Fruit fly (Drosophila melanogaster) whole organism, prepupa: ENCODE measurements around the gene CG34437.

Experiments used
- Blimp-1 ChIP-seq: fragments of 200-800 bp; sonication (Bioruptor generic); optimal IDR thresholded peaks from 3 replicates; lab custom pipeline; 2017; ENCODE audit warnings: missing biosample characterization, missing genetic modification characterization, mild to moderate bottlenecking, moderate library complexity, missing genetic modification reagents
- CG10631 ChIP-seq: fragments of 200-800 bp; sonication (Bioruptor generic); optimal IDR thresholded peaks from 2 replicates; lab custom pipeline; 2016; ENCODE audit warnings: missing biosample characterization, missing genetic modification characterization
- CG10669 ChIP-seq: fragments of 200-800 bp; sonication (Bioruptor generic); optimal IDR thresholded peaks from 3 replicates; lab custom pipeline; 2018; ENCODE audit warnings: missing biosample characterization, mild to moderate bottlenecking, missing genetic modification characterization, moderate library complexity
- CG11294 ChIP-seq: fragments of 200-800 bp; sonication (Bioruptor generic); IDR thresholded peaks from 2 replicates; pipeline ENCODE4 v1.3.6; 2022; ENCODE audit warnings: missing biosample characterization, missing genetic modification characterization
- CG11762 ChIP-seq: fragments of 200-800 bp; sonication (Bioruptor generic); optimal IDR thresholded peaks from 3 replicates; lab custom pipeline; 2016; ENCODE audit warnings: missing biosample characterization, missing genetic modification characterization; ENCODE audit not compliant: insufficient read depth
- CG11902 ChIP-seq: fragments of 200-800 bp; sonication (Bioruptor generic); optimal IDR thresholded peaks from 3 replicates; lab custom pipeline; 2016; ENCODE audit warnings: missing biosample characterization, missing genetic modification characterization
- CG15336 ChIP-seq: fragments of 200-800 bp; sonication (Bioruptor generic); IDR thresholded peaks from 2 replicates; pipeline ENCODE4 v1.3.6; 2022; ENCODE audit warnings: missing biosample characterization, missing genetic modification characterization
- CG1621 ChIP-seq: fragments of 200-800 bp; sonication (Bioruptor generic); optimal IDR thresholded peaks from 3 replicates; lab custom pipeline; 2018; ENCODE audit warnings: missing biosample characterization, mild to moderate bottlenecking, missing genetic modification characterization
- CG16779 ChIP-seq: fragments of 200-800 bp; sonication (Bioruptor generic); optimal IDR thresholded peaks from 3 replicates; lab custom pipeline; 2017; ENCODE audit warnings: missing biosample characterization, mild to moderate bottlenecking, missing genetic modification characterization
- CG3032 ChIP-seq: fragments of 200-800 bp; optimal IDR thresholded peaks from 2 replicates; lab custom pipeline; 2019; ENCODE audit warnings: missing biosample characterization, mild to moderate bottlenecking, missing genetic modification characterization, moderate library complexity
- CG31627 ChIP-seq: fragments of 200-800 bp; sonication (Bioruptor generic); optimal IDR thresholded peaks from 3 replicates; lab custom pipeline; 2016; ENCODE audit warnings: missing biosample characterization, missing genetic modification characterization
- CG34406 ChIP-seq: fragments of 200-800 bp; sonication (Bioruptor generic); optimal IDR thresholded peaks from 3 replicates; lab custom pipeline; 2016; ENCODE audit warnings: missing biosample characterization, missing genetic modification characterization
- CG3919 ChIP-seq: fragments of 200-800 bp; sonication (Bioruptor generic); optimal IDR thresholded peaks from 3 replicates; lab custom pipeline; 2016; ENCODE audit warnings: missing biosample characterization, missing genetic modification characterization
- CG4318 ChIP-seq: fragments of 200-800 bp; sonication (Bioruptor generic); optimal IDR thresholded peaks from 3 replicates; lab custom pipeline; 2017; ENCODE audit warnings: missing biosample characterization, mild to moderate bottlenecking, missing genetic modification characterization
- CG6163 ChIP-seq: fragments of 200-800 bp; sonication (Bioruptor generic); IDR thresholded peaks from 3 replicates; pipeline ENCODE4 v1.3.6; 2022; ENCODE audit warnings: missing biosample characterization, missing genetic modification characterization
- CG6276 ChIP-seq: fragments of 200-800 bp; sonication (Bioruptor generic); optimal IDR thresholded peaks from 2 replicates; lab custom pipeline; 2017; ENCODE audit warnings: missing biosample characterization, mild to moderate bottlenecking, missing genetic modification characterization
- CG6792 ChIP-seq: fragments of 200-800 bp; sonication (Bioruptor generic); optimal IDR thresholded peaks from 3 replicates; lab custom pipeline; 2016; ENCODE audit warnings: missing biosample characterization, missing genetic modification characterization
- CG6808 ChIP-seq: fragments of 200-800 bp; sonication (Bioruptor generic); optimal IDR thresholded peaks from 3 replicates; lab custom pipeline; 2017; ENCODE audit warnings: missing biosample characterization, missing genetic modification characterization, mild to moderate bottlenecking, moderate library complexity, missing genetic modification reagents
- CG6854 ChIP-seq: fragments of 200-800 bp; sonication (Bioruptor generic); optimal IDR thresholded peaks from 2 replicates; lab custom pipeline; 2017; ENCODE audit warnings: missing biosample characterization, mild to moderate bottlenecking, missing genetic modification characterization
- CG8119 ChIP-seq: fragments of 200-800 bp; sonication (Bioruptor generic); IDR thresholded peaks from 3 replicates; pipeline ENCODE4 v1.3.6; 2022; ENCODE audit warnings: missing biosample characterization, missing genetic modification characterization
- CG8632 ChIP-seq: fragments of 200-800 bp; sonication (Bioruptor generic); optimal IDR thresholded peaks from 3 replicates; lab custom pipeline; 2016; ENCODE audit warnings: missing biosample characterization, missing genetic modification characterization
- CG9139 ChIP-seq: fragments of 200-800 bp; sonication (Bioruptor generic); optimal IDR thresholded peaks from 3 replicates; lab custom pipeline; 2017; ENCODE audit warnings: missing biosample characterization, mild to moderate bottlenecking, missing genetic modification characterization
- Eip75B ChIP-seq: fragments of 200-800 bp; sonication (Bioruptor generic); optimal IDR thresholded peaks from 3 replicates; lab custom pipeline; 2016; ENCODE audit warnings: missing biosample characterization, missing genetic modification characterization
- Eip78C ChIP-seq: fragments of 200-800 bp; sonication (Bioruptor generic); peaks from one replicate; lab custom pipeline; 2016; ENCODE audit warnings: missing biosample characterization, missing genetic modification characterization
- Eip93F ChIP-seq: fragments of 200-800 bp; sonication (Bioruptor generic); optimal IDR thresholded peaks from 2 replicates; lab custom pipeline; 2016; ENCODE audit warnings: missing biosample characterization, mild to moderate bottlenecking, missing genetic modification characterization
- Gug ChIP-seq: fragments of 200-800 bp; sonication (Bioruptor generic); IDR thresholded peaks from 2 replicates; pipeline ENCODE4 v1.3.6; 2022; ENCODE audit warnings: missing biosample characterization, missing genetic modification characterization
- Hr39 ChIP-seq: fragments of 200-800 bp; sonication (Bioruptor generic); optimal IDR thresholded peaks from 2 replicates; lab custom pipeline; 2016; ENCODE audit warnings: missing biosample characterization, missing genetic modification characterization
- Hr4 ChIP-seq: fragments of 200-800 bp; sonication (Bioruptor generic); optimal IDR thresholded peaks from 3 replicates; lab custom pipeline; 2016; ENCODE audit warnings: missing biosample characterization, missing genetic modification characterization
- Met ChIP-seq: fragments of 200-800 bp; sonication (Bioruptor generic); optimal IDR thresholded peaks from 3 replicates; lab custom pipeline; 2016; ENCODE audit warnings: missing biosample characterization, missing genetic modification characterization
- OdsH ChIP-seq: fragments of 200-800 bp; sonication (Bioruptor generic); optimal IDR thresholded peaks from 3 replicates; lab custom pipeline; 2016; ENCODE audit warnings: missing biosample characterization, missing genetic modification characterization
- Sox102F ChIP-seq: fragments of 200-800 bp; sonication (Bioruptor generic); optimal IDR thresholded peaks from 2 replicates; lab custom pipeline; 2016; ENCODE audit warnings: missing biosample characterization, mild to moderate bottlenecking, missing genetic modification characterization
- Sox14 ChIP-seq: fragments of 200-800 bp; sonication (Bioruptor generic); optimal IDR thresholded peaks from 3 replicates; lab custom pipeline; 2016; ENCODE audit warnings: missing biosample characterization, missing genetic modification characterization
- Sox15 ChIP-seq: fragments of 200-800 bp; sonication (Bioruptor generic); optimal IDR thresholded peaks from 3 replicates; lab custom pipeline; 2016; ENCODE audit warnings: missing biosample characterization, missing genetic modification characterization
- achi ChIP-seq: fragments of 200-800 bp; sonication (Bioruptor generic); optimal IDR thresholded peaks from 3 replicates; lab custom pipeline; 2016; ENCODE audit warnings: missing biosample characterization, missing genetic modification characterization
- acj6 ChIP-seq: fragments of 200-800 bp; sonication (Bioruptor generic); optimal IDR thresholded peaks from 3 replicates; lab custom pipeline; 2016; ENCODE audit warnings: missing biosample characterization, missing genetic modification characterization
- cyc ChIP-seq: fragments of 200-800 bp; sonication (Bioruptor generic); optimal IDR thresholded peaks from 3 replicates; lab custom pipeline; 2016; ENCODE audit warnings: missing biosample characterization, missing genetic modification characterization
- dac ChIP-seq: fragments of 200-800 bp; sonication (Bioruptor generic); optimal IDR thresholded peaks from 2 replicates; lab custom pipeline; 2017; ENCODE audit warnings: missing biosample characterization, mild to moderate bottlenecking, missing genetic modification characterization
- dsx ChIP-seq: fragments of 200-800 bp; optimal IDR thresholded peaks from 3 replicates; lab custom pipeline; 2019; ENCODE audit warnings: missing biosample characterization, mild to moderate bottlenecking, missing genetic modification characterization, moderate library complexity; ENCODE audit not compliant: poor library complexity, severe bottlenecking
- esn ChIP-seq: fragments of 200-800 bp; sonication (Bioruptor generic); optimal IDR thresholded peaks from 2 replicates; lab custom pipeline; 2016; ENCODE audit warnings: missing biosample characterization, mild to moderate bottlenecking, missing genetic modification characterization, moderate library complexity
- fd59A ChIP-seq: fragments of 200-800 bp; sonication (Bioruptor generic); optimal IDR thresholded peaks from 2 replicates; lab custom pipeline; 2017; ENCODE audit warnings: missing biosample characterization, mild to moderate bottlenecking, missing genetic modification characterization, missing genetic modification reagents
- fd85E ChIP-seq: fragments of 200-800 bp; sonication (Bioruptor generic); optimal IDR thresholded peaks from 3 replicates; lab custom pipeline; 2016; ENCODE audit warnings: missing biosample characterization, missing genetic modification characterization
- fkh ChIP-seq: fragments of 200-800 bp; sonication (Bioruptor generic); optimal IDR thresholded peaks from 3 replicates; lab custom pipeline; 2017; ENCODE audit warnings: missing biosample characterization, mild to moderate bottlenecking, missing genetic modification characterization, moderate library complexity
- lz ChIP-seq: fragments of 200-800 bp; sonication (Bioruptor generic); optimal IDR thresholded peaks from 3 replicates; lab custom pipeline; 2016; ENCODE audit warnings: missing biosample characterization, missing genetic modification characterization
- net ChIP-seq: fragments of 200-800 bp; sonication (Bioruptor generic); optimal IDR thresholded peaks from 3 replicates; lab custom pipeline; 2016; ENCODE audit warnings: missing biosample characterization, missing genetic modification characterization
- pdm3 ChIP-seq: fragments of 200-800 bp; sonication (Bioruptor generic); optimal IDR thresholded peaks from 3 replicates; lab custom pipeline; 2016; ENCODE audit warnings: missing biosample characterization, missing genetic modification characterization
- salr ChIP-seq, 2 experiments: fragments of 200-800 bp; sonication (Bioruptor generic); optimal IDR thresholded peaks; 3 replicates each; lab custom pipeline; 2016 to 2018; ENCODE audit warnings: missing biosample characterization in 2 of 2, missing genetic modification characterization in 2 of 2, mild to moderate bottlenecking in 1 of 2
- spab ChIP-seq: fragments of 200-800 bp; sonication (Bioruptor generic); optimal IDR thresholded peaks from 2 replicates; lab custom pipeline; 2017; ENCODE audit warnings: missing biosample characterization, mild to moderate bottlenecking, missing genetic modification characterization, missing genetic modification reagents
- svp ChIP-seq: fragments of 200-800 bp; sonication (Bioruptor generic); peaks from one replicate; lab custom pipeline; 2016; ENCODE audit warnings: missing biosample characterization, missing genetic modification characterization
- topi ChIP-seq: fragments of 200-800 bp; sonication (Bioruptor generic); optimal IDR thresholded peaks from 3 replicates; lab custom pipeline; 2016; ENCODE audit warnings: missing biosample characterization, missing genetic modification characterization
- vri ChIP-seq: fragments of 200-800 bp; sonication (Bioruptor generic); optimal IDR thresholded peaks from 3 replicates; lab custom pipeline; 2016; ENCODE audit warnings: missing biosample characterization, mild to moderate bottlenecking, missing genetic modification characterization

The CG34437 gene

DNA sequence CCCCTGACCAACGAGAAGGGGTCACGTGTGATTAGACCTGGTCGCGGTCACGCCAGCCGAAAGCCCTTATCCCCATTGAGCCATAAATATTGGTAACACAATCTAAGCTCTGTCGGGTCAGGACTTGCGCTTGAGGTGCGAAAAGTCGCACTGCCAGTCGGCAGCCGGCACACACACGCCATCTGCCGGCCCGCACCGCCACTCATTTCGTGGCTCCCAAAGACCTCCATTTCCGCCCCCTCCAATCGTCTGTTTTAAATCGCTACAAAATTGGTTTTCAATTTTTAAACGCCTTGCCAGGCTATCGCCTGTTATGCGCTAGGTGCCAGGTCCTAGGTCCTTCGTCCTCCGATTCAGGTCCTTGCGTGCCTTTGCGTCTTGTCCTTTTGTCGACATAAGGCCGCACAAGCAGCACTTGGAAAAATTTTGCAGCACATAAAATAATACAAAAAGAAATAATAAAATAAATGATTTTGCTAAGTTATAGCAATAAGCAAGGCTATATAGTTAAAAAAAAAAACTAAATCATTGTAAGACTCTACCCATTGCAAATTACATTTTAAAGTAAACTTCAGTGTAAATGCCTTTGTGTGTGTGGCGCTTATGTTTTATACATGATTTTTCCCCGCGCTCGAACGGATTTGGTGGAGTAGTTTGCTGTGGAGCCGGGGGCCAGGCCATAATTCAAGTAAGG lies 33.8 kb downstream of the CG34437 start:
- TF ChIP-seq Eip78C (GFP tag; lab: Kevin White, UChicago) (peak; percentile 19), CG10669 (peak; percentile 23), spab (GFP tag; lab: Kevin White, UChicago) (no peak), pdm3 (no peak), CG1621 (tag; lab: Kevin White, UChicago) (no peak), salr (GFP tag; optimal IDR thresholded peaks at IDR 0.05; lab: Kevin White, UChicago) (no peak), CG8632 (no peak), acj6 (GFP tag; lab: Kevin White, UChicago) (no peak), lz (GFP tag; lab: Kevin White, UChicago) (no peak), OdsH (GFP tag; lab: Kevin White, UChicago) (no peak), CG6276 (no peak), net (GFP tag; lab: Kevin White, UChicago) (no peak), Gug (no peak), CG6854 (GFP tag; lab: Kevin White, UChicago) (no peak), Met (no peak), CG3032 (tag; lab: Kevin White, UChicago) (no peak), CG3919 (GFP tag; lab: Kevin White, UChicago) (peak; percentile 16), topi (no peak), CG11294 (no peak), fd59A (GFP tag; lab: Kevin White, UChicago) (no peak), Eip75B (GFP tag; lab: Kevin White, UChicago) (no peak), Sox14 (GFP tag; lab: Kevin White, UChicago) (no peak), CG6808 (peak; percentile 37), Sox102F (GFP tag; lab: Kevin White, UChicago) (no peak), CG15336 (GFP tag; lab: Robert Waterston, UW) (no peak), vri (GFP tag; lab: Kevin White, UChicago) (no peak), CG8119 (GFP tag; lab: Robert Waterston, UW) (no peak), cyc (GFP tag; lab: Kevin White, UChicago) (peak; percentile 21), CG6792 (no peak), Blimp-1 (GFP tag; lab: Kevin White, UChicago) (no peak), CG10631 (no peak), CG6163 (GFP tag; lab: Robert Waterston, UW) (0 out of 3 replicates have a peak, but pooled peaks have one; percentile 12), Eip93F (GFP tag; lab: Kevin White, UChicago) (no peak), CG34406 (no peak), esn (no peak), CG9139 (no peak), dsx (GFP tag; lab: Kevin White, UChicago) (no peak), CG31627 (GFP tag; lab: Kevin White, UChicago) (no peak), CG11902 (no peak), CG4318 (GFP tag; lab: Kevin White, UChicago) (no peak), fd85E (GFP tag; lab: Kevin White, UChicago) (no peak), dac (GFP tag; lab: Kevin White, UChicago) (no peak), Sox15 (no peak), svp (GFP tag; lab: Kevin White, UChicago) (no peak), Hr4 (GFP tag; lab: Kevin White, UChicago) (no peak), CG11762 (GFP tag; lab: Kevin White, UChicago) (no peak), achi (GFP tag; lab: Kevin White, UChicago) (no peak), Hr39 (no peak), CG16779 (tag; lab: Kevin White, UChicago) (no peak), fkh (GFP tag; lab: Kevin White, UChicago) (no peak)
- TF ChIP-seq, all 60 proteins: peak for 6
